Worm (Caenorhabditis elegans) whole organism, L2 larva: ENCODE data around the gene C05D11.5.

Experiments
- aly-2 ChIP-seq: fragments of 150-350 bp; optimal IDR thresholded peaks from 2 replicates; lab custom pipeline; 2014; ENCODE audit warnings: missing biosample characterization, missing genetic modification characterization
- ceh-16 ChIP-seq: fragments of 150-350 bp; optimal IDR thresholded peaks from 2 replicates; lab custom pipeline; 2014; ENCODE audit warnings: missing biosample characterization, missing genetic modification characterization
- ceh-82 ChIP-seq: fragments of 150-350 bp; optimal IDR thresholded peaks from 2 replicates; lab custom pipeline; 2014; ENCODE audit warnings: missing biosample characterization, missing genetic modification characterization
- lin-13 ChIP-seq: fragments of 150-350 bp; optimal IDR thresholded peaks from 2 replicates; lab custom pipeline; 2014; ENCODE audit warnings: missing biosample characterization, missing genetic modification reagents, missing genetic modification characterization
- lsy-2 ChIP-seq, 2 experiments: fragments of 150-350 bp in 1 of 2; sonication (generic microtip) in 1 of 2; optimal IDR thresholded peaks; 2 replicates each; lab custom pipeline; 2014 to 2017; ENCODE audit warnings: missing biosample characterization in 2 of 2, missing genetic modification characterization in 2 of 2
- nhr-237 ChIP-seq: fragments of 150-350 bp; optimal IDR thresholded peaks from 2 replicates; lab custom pipeline; 2014; ENCODE audit warnings: missing biosample characterization, missing genetic modification characterization
- skn-1 ChIP-seq: sonication (generic microtip); optimal IDR thresholded peaks from 2 replicates; lab custom pipeline; 2017; ENCODE audit warnings: missing biosample characterization, missing genetic modification characterization
- snpc-4 ChIP-seq: fragments of 150-350 bp; optimal IDR thresholded peaks from 2 replicates; lab custom pipeline; 2014; ENCODE audit warnings: missing biosample characterization, missing genetic modification characterization

ce11 chrIII:6449854-6450253 is 38.0 kb upstream of the C05D11.5 start:
- TF ChIP-seq lin-13 (GFP tag; lab: Kevin White, UChicago) (no peak), aly-2 (tag; lab: Kevin White, UChicago) (no peak), skn-1 (no peak), nhr-237 (tag; lab: Kevin White, UChicago) (no peak), ceh-82 (no peak), ceh-16 (tag; lab: Kevin White, UChicago) (no peak), snpc-4 (tag; lab: Kevin White, UChicago) (no peak), lsy-2 (tag; optimal IDR thresholded peaks at IDR 0.05; lab: Kevin White, UChicago) (no peak)
